Fruit fly (Drosophila melanogaster) whole organism, embryonic: Measurements from ENCODE around the gene acj6.
A peak's percentile ranks its signal among the peaks of the same experiment; 100 is the strongest.

Experiments
- CG12942 ChIP-seq: fragments of 200-800 bp; sonication (Bioruptor generic); optimal IDR thresholded peaks from 3 replicates; lab custom pipeline; 2016; ENCODE audit warnings: missing biosample characterization, missing genetic modification characterization
- CG14860 ChIP-seq: fragments of 200-800 bp; sonication (Bioruptor generic); IDR thresholded peaks from 3 replicates; pipeline ENCODE4 v1.3.6; 2022; ENCODE audit warnings: missing biosample characterization, missing genetic modification characterization; ENCODE audit not compliant: partially characterized antibody
- CG17829 ChIP-seq: fragments of 200-800 bp; optimal IDR thresholded peaks from 2 replicates; lab custom pipeline; 2019; ENCODE audit warnings: missing biosample characterization, mild to moderate bottlenecking, missing genetic modification characterization, moderate library complexity
- CG18599 ChIP-seq: fragments of 200-800 bp; sonication (Bioruptor generic); optimal IDR thresholded peaks from 3 replicates; lab custom pipeline; 2017; ENCODE audit warnings: missing biosample characterization, missing genetic modification characterization, mild to moderate bottlenecking, moderate library complexity, missing genetic modification reagents
- CG2116 ChIP-seq: fragments of 200-800 bp; sonication (Bioruptor generic); optimal IDR thresholded peaks from 3 replicates; lab custom pipeline; 2018; ENCODE audit warnings: missing biosample characterization, mild to moderate bottlenecking, missing genetic modification characterization
- CG2129 ChIP-seq: fragments of 200-800 bp; sonication (Bioruptor generic); IDR thresholded peaks from 2 replicates; pipeline ENCODE4 v1.3.6; 2022; ENCODE audit warnings: missing biosample characterization, missing genetic modification characterization; ENCODE audit not compliant: partially characterized antibody
- CG2678 ChIP-seq: fragments of 200-800 bp; sonication (Bioruptor generic); optimal IDR thresholded peaks from 3 replicates; lab custom pipeline; 2019; ENCODE audit warnings: missing biosample characterization, mild to moderate bottlenecking, missing genetic modification characterization, moderate library complexity
- CG30020 ChIP-seq: fragments of 200-800 bp; optimal IDR thresholded peaks from 2 replicates; lab custom pipeline; 2019; ENCODE audit warnings: missing biosample characterization, mild to moderate bottlenecking, missing genetic modification characterization, moderate library complexity
- CG32772 ChIP-seq: fragments of 200-800 bp; sonication (Bioruptor generic); IDR thresholded peaks from 2 replicates; pipeline ENCODE4 v1.3.6; 2022; ENCODE audit warnings: missing biosample characterization, missing genetic modification characterization
- CG4282 ChIP-seq: fragments of 200-800 bp; sonication (Bioruptor generic); optimal IDR thresholded peaks from 2 replicates; lab custom pipeline; 2016; ENCODE audit warnings: missing biosample characterization, missing genetic modification characterization
- CG4360 ChIP-seq: fragments of 200-800 bp; sonication (Bioruptor generic); IDR thresholded peaks from 2 replicates; pipeline ENCODE4 v1.3.6; 2022; ENCODE audit warnings: missing biosample characterization, missing genetic modification characterization
- CG8359 ChIP-seq: fragments of 200-800 bp; sonication (Bioruptor generic); optimal IDR thresholded peaks from 2 replicates; lab custom pipeline; 2017; ENCODE audit warnings: missing biosample characterization, mild to moderate bottlenecking, missing genetic modification characterization, borderline replicate concordance
- CG8388 ChIP-seq: fragments of 200-800 bp; sonication (Bioruptor generic); optimal IDR thresholded peaks from 2 replicates; lab custom pipeline; 2019; ENCODE audit warnings: missing biosample characterization, mild to moderate bottlenecking, missing genetic modification characterization, moderate library complexity
- CG8478 ChIP-seq: fragments of >200 bp; optimal IDR thresholded peaks from 2 replicates; lab custom pipeline; 2018
- CG8924 ChIP-seq: fragments of 200-800 bp; optimal IDR thresholded peaks from 3 replicates; lab custom pipeline; 2019; ENCODE audit warnings: missing biosample characterization, mild to moderate bottlenecking, missing genetic modification characterization, moderate library complexity
- CG9797 ChIP-seq: fragments of 200-800 bp; sonication (Bioruptor generic); optimal IDR thresholded peaks from 3 replicates; lab custom pipeline; 2018; ENCODE audit warnings: missing biosample characterization, mild to moderate bottlenecking, missing genetic modification characterization
- D19A ChIP-seq: fragments of 200-800 bp; optimal IDR thresholded peaks from 3 replicates; lab custom pipeline; 2019; ENCODE audit warnings: missing biosample characterization, mild to moderate bottlenecking, missing genetic modification characterization, moderate library complexity
- Dll ChIP-seq: fragments of 200-800 bp; sonication (Bioruptor generic); IDR thresholded peaks from 4 replicates; pipeline ENCODE4 v1.3.6; 2022; ENCODE audit warnings: missing biosample characterization, missing genetic modification characterization; ENCODE audit not compliant: partially characterized antibody
- HLH54F ChIP-seq: fragments of 200-800 bp; sonication (Bioruptor generic); optimal IDR thresholded peaks from 3 replicates; lab custom pipeline; 2016; ENCODE audit warnings: missing biosample characterization, missing genetic modification characterization
- HLHmδ ChIP-seq: fragments of 200-800 bp; sonication (Bioruptor generic); optimal IDR thresholded peaks from 2 replicates; lab custom pipeline; 2018; ENCODE audit warnings: missing biosample characterization, mild to moderate bottlenecking, missing genetic modification characterization, moderate library complexity
- HmgZ ChIP-seq: fragments of 200-800 bp; sonication (Bioruptor generic); optimal IDR thresholded peaks from 2 replicates; lab custom pipeline; 2018; ENCODE audit warnings: missing biosample characterization, mild to moderate bottlenecking, missing genetic modification characterization
- MESR4 ChIP-seq: fragments of 200-800 bp; sonication (Bioruptor generic); optimal IDR thresholded peaks from 2 replicates; lab custom pipeline; 2018; ENCODE audit warnings: missing biosample characterization, mild to moderate bottlenecking, missing genetic modification characterization, moderate library complexity
- Opbp ChIP-seq: fragments of 200-800 bp; sonication (Bioruptor generic); IDR thresholded peaks from 3 replicates; pipeline ENCODE4 v1.3.6; 2022; ENCODE audit warnings: missing biosample characterization, missing genetic modification characterization; ENCODE audit not compliant: partially characterized antibody
- Pdp1 ChIP-seq, 2 experiments: fragments of 200-800 bp; sonication (Bioruptor generic); optimal IDR thresholded peaks; 3 replicates each; lab custom pipeline; 2016; ENCODE audit warnings: missing biosample characterization in 2 of 2, missing genetic modification characterization in 2 of 2, mild to moderate bottlenecking in 1 of 2, moderate library complexity in 1 of 2
- Six4 ChIP-seq: fragments of 200-800 bp; sonication (Bioruptor generic); optimal IDR thresholded peaks from 2 replicates; lab custom pipeline; 2016; ENCODE audit warnings: missing biosample characterization, missing genetic modification characterization
- Xbp1 ChIP-seq: fragments of 200-800 bp; sonication (Bioruptor generic); optimal IDR thresholded peaks from 3 replicates; lab custom pipeline; 2016; ENCODE audit warnings: missing biosample characterization, mild to moderate bottlenecking, missing genetic modification characterization
- cg ChIP-seq: fragments of 200-800 bp; sonication (Bioruptor generic); optimal IDR thresholded peaks from 3 replicates; lab custom pipeline; 2019; ENCODE audit warnings: missing biosample characterization, mild to moderate bottlenecking, missing genetic modification characterization, moderate library complexity
- crp ChIP-seq, 2 experiments: fragments of 200-800 bp; sonication (Bioruptor generic); optimal IDR thresholded peaks; 2 replicates in 1 of 2; 3 replicates in 1 of 2; lab custom pipeline; 2017; ENCODE audit warnings: missing biosample characterization in 2 of 2, missing genetic modification characterization in 2 of 2, mild to moderate bottlenecking in 1 of 2, moderate library complexity in 1 of 2
- dmrt99B ChIP-seq: fragments of 200-800 bp; sonication (Bioruptor generic); optimal IDR thresholded peaks from 2 replicates; lab custom pipeline; 2018; ENCODE audit warnings: missing biosample characterization, mild to moderate bottlenecking, missing genetic modification characterization, moderate library complexity
- gt ChIP-seq: fragments of 200-800 bp; sonication (Bioruptor generic); IDR thresholded peaks from 2 replicates; pipeline ENCODE4 v1.3.6; 2022; ENCODE audit warnings: missing biosample characterization, missing genetic modification characterization
- hbn ChIP-seq: fragments of 200-800 bp; sonication (Bioruptor generic); IDR thresholded peaks from 2 replicates; pipeline ENCODE4 v1.3.6; 2022; ENCODE audit warnings: missing biosample characterization, missing genetic modification characterization; ENCODE audit not compliant: partially characterized antibody
- nerfin-1 ChIP-seq: fragments of 200-800 bp; sonication (Bioruptor generic); optimal IDR thresholded peaks from 3 replicates; lab custom pipeline; 2019; ENCODE audit warnings: missing biosample characterization, mild to moderate bottlenecking, missing genetic modification characterization, moderate library complexity
- onecut ChIP-seq: fragments of 200-800 bp; sonication (Bioruptor generic); IDR thresholded peaks from 2 replicates; pipeline ENCODE4 v1.3.6; 2022; ENCODE audit warnings: missing biosample characterization, missing genetic modification characterization
- pzg ChIP-seq: fragments of 200-800 bp; sonication (Bioruptor generic); optimal IDR thresholded peaks from 3 replicates; lab custom pipeline; 2018; ENCODE audit warnings: missing biosample characterization, mild to moderate bottlenecking, missing genetic modification characterization, moderate library complexity
- sc ChIP-seq, 3 experiments: fragments of >200 bp in 2 of 3; fragments of 200-800 bp in 1 of 3; sonication (Bioruptor generic) in 1 of 3; optimal IDR thresholded peaks; 2 replicates in 2 of 3; 3 replicates in 1 of 3; lab custom pipeline; 2017; ENCODE audit warnings: mild to moderate bottlenecking in 1 of 3, missing biosample characterization in 1 of 3, missing genetic modification characterization in 1 of 3, missing genetic modification reagents in 1 of 3
- sd ChIP-seq: fragments of 200-800 bp; sonication (Bioruptor generic); optimal IDR thresholded peaks from 3 replicates; lab custom pipeline; 2018; ENCODE audit warnings: missing biosample characterization, mild to moderate bottlenecking, missing genetic modification characterization, moderate library complexity
- sens ChIP-seq: fragments of 200-800 bp; sonication (Bioruptor generic); peaks from one replicate; lab custom pipeline; 2016; ENCODE audit warnings: missing biosample characterization, missing genetic modification characterization
- slbo ChIP-seq: fragments of 200-800 bp; sonication (Bioruptor generic); IDR thresholded peaks from 2 replicates; pipeline ENCODE4 v1.3.6; 2022; ENCODE audit warnings: missing biosample characterization, missing genetic modification characterization
- slou ChIP-seq: fragments of 200-800 bp; sonication (Bioruptor generic); optimal IDR thresholded peaks from 3 replicates; lab custom pipeline; 2016; ENCODE audit warnings: missing biosample characterization, missing genetic modification characterization
- tll ChIP-seq, 2 experiments: fragments of 200-800 bp in 1 of 2; fragments of >200 bp in 1 of 2; sonication (Bioruptor generic) in 1 of 2; optimal IDR thresholded peaks; 2 replicates each; lab custom pipeline; 2017 to 2019; ENCODE audit warnings: missing biosample characterization in 2 of 2, missing genetic modification characterization in 2 of 2, mild to moderate bottlenecking in 1 of 2, moderate library complexity in 1 of 2
- ttk ChIP-seq: fragments of 200-800 bp; sonication (Bioruptor generic); IDR thresholded peaks from 2 replicates; pipeline ENCODE4 v2.1.2; 2022; ENCODE audit warnings: missing biosample characterization, missing genetic modification characterization
- twi ChIP-seq: fragments of 200-800 bp; optimal IDR thresholded peaks from 2 replicates; lab custom pipeline; 2019; ENCODE audit warnings: missing biosample characterization, mild to moderate bottlenecking, missing genetic modification characterization, moderate library complexity
- unc-4 ChIP-seq: fragments of 200-800 bp; sonication (Bioruptor generic); IDR thresholded peaks from 2 replicates; pipeline ENCODE4 v1.3.6; 2022; ENCODE audit warnings: missing biosample characterization, missing genetic modification characterization; ENCODE audit not compliant: partially characterized antibody
- vvl ChIP-seq: fragments of 200-800 bp; sonication (Bioruptor generic); IDR thresholded peaks from 2 replicates; pipeline ENCODE4 v1.3.6; 2022; ENCODE audit warnings: missing biosample characterization, missing genetic modification characterization
- wdn ChIP-seq: fragments of 200-800 bp; sonication (Bioruptor generic); IDR thresholded peaks from 2 replicates; pipeline ENCODE4 v1.3.6; 2022; ENCODE audit warnings: missing biosample characterization, missing genetic modification characterization

The acj6 gene

DNA sequence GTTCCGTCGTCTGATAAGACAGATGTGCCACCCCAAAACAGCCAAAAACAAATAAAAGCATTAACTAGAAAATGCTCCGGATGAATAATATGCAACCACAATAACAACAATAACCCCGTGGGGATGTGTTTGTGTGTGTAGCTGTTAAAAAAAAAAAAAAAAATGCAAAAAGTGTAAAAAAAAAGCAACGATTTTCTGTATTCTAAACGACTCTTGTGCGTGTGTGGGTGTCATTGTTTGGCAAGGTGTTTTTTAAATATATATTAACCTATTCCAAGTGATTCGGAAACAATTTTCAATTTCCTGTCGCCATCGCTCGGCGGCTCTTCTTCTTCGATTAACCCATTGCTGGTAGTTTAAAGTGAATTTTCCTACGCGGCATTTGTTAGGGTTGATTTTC is 58.3 kb downstream of the acj6 start (continued):
- TF ChIP-seq CG9797 (GFP tag; lab: Kevin White, UChicago) (no peak), CG14860 (GFP tag; lab: Robert Waterston, UW) (no peak), slou (GFP tag; lab: Kevin White, UChicago) (no peak), CG4282 (GFP tag; lab: Kevin White, UChicago) (no peak), slbo (GFP tag; lab: Robert Waterston, UW) (no peak), tll (GFP tag; optimal IDR thresholded peaks at IDR 0.05; lab: Kevin White, UChicago) (no peak), D19A (no peak), ttk (GFP tag; lab: Robert Waterston, UW) (no peak), CG8388 (no peak), CG2129 (GFP tag; lab: Robert Waterston, UW) (no peak), CG2116 (GFP tag; lab: Kevin White, UChicago) (peak; percentile 37), CG8359 (GFP tag; lab: Kevin White, UChicago) (no peak), cg (GFP tag; lab: Kevin White, UChicago) (peak; percentile 37), CG18599 (GFP tag; lab: Kevin White, UChicago) (no peak), vvl (GFP tag; lab: Robert Waterston, UW) (0 out of 2 replicates have a peak, but pooled peaks have one; percentile 11), CG12942 (no peak), CG32772 (GFP tag; lab: Robert Waterston, UW) (peak; percentile 44; the same call in 1 of the 2 replicates), sens (GFP tag; lab: Kevin White, UChicago) (peak; percentile 20), gt (GFP tag; lab: Robert Waterston, UW) (no peak), HLH54F (GFP tag; lab: Kevin White, UChicago) (no peak)

dm6 chrX:15319699-15320482 is 59.0 kb downstream of the acj6 start:
- TF ChIP-seq Pdp1 (GFP tag; optimal IDR thresholded peaks at IDR 0.05; lab: Kevin White, UChicago) (peak in 1 of 2 experiments; percentile 26), MESR4 (peak; percentile 24), HmgZ (tag; lab: Kevin White, UChicago) (peak; percentile 62), pzg (GFP tag; lab: Kevin White, UChicago) (peak; percentile 71), CG17829 (tag; lab: Kevin White, UChicago) (peak; percentile 33), crp (GFP tag; optimal IDR thresholded peaks at IDR 0.05; lab: Kevin White, UChicago) (peak in 1 of 2 experiments; percentile 64), CG2678 (tag; lab: Kevin White, UChicago) (peak; percentile 11), Opbp (GFP tag; lab: Robert Waterston, UW) (peak; percentile 58; the same call in 2 of the 3 replicates), wdn (GFP tag; lab: Robert Waterston, UW) (no peak), CG30020 (tag; lab: Kevin White, UChicago) (peak; percentile 22), cg (GFP tag; lab: Kevin White, UChicago) (peak; percentile 55), nerfin-1 (peak; percentile 35), sd (tag; lab: Kevin White, UChicago) (peak; percentile 25), unc-4 (0 out of 2 replicates have a peak, but pooled peaks have one; percentile 12), D19A (peak; percentile 2), CG8478 (lab: Kevin White, UChicago) (no peak), Dll (GFP tag; lab: Robert Waterston, UW) (0 out of 4 replicates have a peak, but pooled peaks have one; percentile 24), CG4360 (GFP tag; lab: Robert Waterston, UW) (peak; percentile 92), Six4 (GFP tag; lab: Kevin White, UChicago) (no peak), dmrt99B (tag; lab: Kevin White, UChicago) (peak; percentile 2), HLHmδ (GFP tag; lab: Kevin White, UChicago) (no peak), sens (GFP tag; lab: Kevin White, UChicago) (no peak), twi (peak; percentile 48), onecut (GFP tag; lab: Robert Waterston, UW) (no peak), CG8924 (tag; lab: Kevin White, UChicago) (peak; percentile 7), sc (optimal IDR thresholded peaks at IDR 0.05; lab: Kevin White, UChicago) (no peak), sc (GFP tag; optimal IDR thresholded peaks at IDR 0.05; lab: Kevin White, UChicago) (no peak), Xbp1 (GFP tag; lab: Kevin White, UChicago) (no peak), hbn (GFP tag; lab: Robert Waterston, UW) (0 out of 2 replicates have a peak, but pooled peaks have one; percentile 18)
